Worm (Caenorhabditis elegans): ENCODE data around the gene R144.12.

Gene R144.12

ce11 chrIII:5031375-5031836 is 24.6 kb upstream of the R144.12 start:
- peak; percentile 91 for TF ChIP-seq F13C5.2 (tag; optimal IDR thresholded peaks at IDR 0.05)
- TF ChIP-seq pes-1 (GFP tag; IDR thresholded peaks at IDR 0.05): peak; percentile 90
- peak; percentile 97 for TF ChIP-seq aly-1 (tag; optimal IDR thresholded peaks at IDR 0.05)
- peak; percentile 80 for TF ChIP-seq B0310.2 (tag; optimal IDR thresholded peaks at IDR 0.05)
- TF ChIP-seq hmg-4 (GFP tag; optimal IDR thresholded peaks at IDR 0.05): peak; percentile 97
- TF ChIP-seq ceh-13 (GFP tag; optimal IDR thresholded peaks at IDR 0.05): peak; percentile 81
- TF ChIP-seq flt-1 (GFP tag; IDR thresholded peaks at IDR 0.05): peak; percentile 82
- TF ChIP-seq tra-4 (tag; optimal IDR thresholded peaks at IDR 0.05): peak; percentile 83
- peak; percentile 85 for TF ChIP-seq ets-7 (tag; optimal IDR thresholded peaks at IDR 0.05)
- peak; percentile 88 for TF ChIP-seq scrt-1 (GFP tag; IDR thresholded peaks at IDR 0.05)
- TF ChIP-seq hnd-1 (tag; optimal IDR thresholded peaks at IDR 0.05): peak; percentile 65
- peak; percentile 90 for TF ChIP-seq tbx-11 (GFP tag; IDR thresholded peaks at IDR 0.05)
- peak; percentile 90 for TF ChIP-seq tbx-37 (GFP tag; conservative IDR thresholded peaks at IDR 0.05)
- peak; percentile 87 for TF ChIP-seq sea-1 (GFP tag; conservative IDR thresholded peaks at IDR 0.05)
- TF ChIP-seq hmbx-1 (tag; optimal IDR thresholded peaks at IDR 0.05): peak; percentile 69
- peak; percentile 82 for TF ChIP-seq ceh-36 (tag; optimal IDR thresholded peaks at IDR 0.05)

ce11 chrIII:5030629-5031028 is 23.8 kb upstream of the R144.12 start, which contains the start of gene klp-6:
Gene klp-6, plus strand, starts transcription at chrIII:5030929.
- TF ChIP-seq ets-7 (tag; optimal IDR thresholded peaks at IDR 0.05): no peak
- no peak for TF ChIP-seq tbx-37 (GFP tag; conservative IDR thresholded peaks at IDR 0.05)
- TF ChIP-seq ama-1 (optimal IDR thresholded peaks at IDR 0.05): no peak
- TF ChIP-seq ceh-36 (tag; optimal IDR thresholded peaks at IDR 0.05): no peak
- no peak for TF ChIP-seq B0310.2 (tag; optimal IDR thresholded peaks at IDR 0.05)
- no peak for TF ChIP-seq ceh-13 (GFP tag; optimal IDR thresholded peaks at IDR 0.05)
- TF ChIP-seq sea-1 (GFP tag; conservative IDR thresholded peaks at IDR 0.05): no peak
- no peak for TF ChIP-seq F13C5.2 (tag; optimal IDR thresholded peaks at IDR 0.05)
- no peak for TF ChIP-seq pes-1 (GFP tag; IDR thresholded peaks at IDR 0.05)
- no peak for TF ChIP-seq hnd-1 (tag; optimal IDR thresholded peaks at IDR 0.05)
- TF ChIP-seq scrt-1 (GFP tag; IDR thresholded peaks at IDR 0.05): no peak
- TF ChIP-seq aly-1 (tag; optimal IDR thresholded peaks at IDR 0.05): no peak
- TF ChIP-seq tbx-11 (GFP tag; IDR thresholded peaks at IDR 0.05): no peak

- no peak for TF ChIP-seq hmbx-1 (tag; optimal IDR thresholded peaks at IDR 0.05)
- no peak for TF ChIP-seq ceh-36 (tag; optimal IDR thresholded peaks at IDR 0.05)
- no peak for TF ChIP-seq aly-1 (tag; optimal IDR thresholded peaks at IDR 0.05)
- TF ChIP-seq ama-1 (optimal IDR thresholded peaks at IDR 0.05): peak; percentile 27
- peak; percentile 32 for TF ChIP-seq B0310.2 (tag; optimal IDR thresholded peaks at IDR 0.05)
- no peak for TF ChIP-seq tbx-37 (GFP tag; conservative IDR thresholded peaks at IDR 0.05)
- no peak for TF ChIP-seq pes-1 (GFP tag; IDR thresholded peaks at IDR 0.05)
- TF ChIP-seq sea-1 (GFP tag; conservative IDR thresholded peaks at IDR 0.05): 0 out of 2 replicates have a peak, but pooled peaks have one; percentile 16
- TF ChIP-seq tra-4 (tag; optimal IDR thresholded peaks at IDR 0.05): no peak
- no peak for TF ChIP-seq ets-7 (tag; optimal IDR thresholded peaks at IDR 0.05)
- no peak for TF ChIP-seq flt-1 (GFP tag; IDR thresholded peaks at IDR 0.05)
- no peak for TF ChIP-seq scrt-1 (GFP tag; IDR thresholded peaks at IDR 0.05)
These were observed 20.4 kb upstream of the R144.12 start for ce11 chrIII:5027219-5027618.

- TF ChIP-seq scrt-1 (GFP tag; IDR thresholded peaks at IDR 0.05) (no peak), tbx-37 (GFP tag; conservative IDR thresholded peaks at IDR 0.05) (no peak), B0310.2 (tag; optimal IDR thresholded peaks at IDR 0.05) (no peak), ets-7 (tag; optimal IDR thresholded peaks at IDR 0.05) (no peak), hmbx-1 (tag; optimal IDR thresholded peaks at IDR 0.05) (no peak), hmg-4 (GFP tag; optimal IDR thresholded peaks at IDR 0.05) (no peak), aly-1 (tag; optimal IDR thresholded peaks at IDR 0.05) (no peak), ceh-36 (tag; optimal IDR thresholded peaks at IDR 0.05) (no peak), tbx-11 (GFP tag; IDR thresholded peaks at IDR 0.05) (no peak), sea-1 (GFP tag; conservative IDR thresholded peaks at IDR 0.05) (no peak), hnd-1 (tag; optimal IDR thresholded peaks at IDR 0.05) (no peak), tra-4 (tag; optimal IDR thresholded peaks at IDR 0.05) (no peak), pes-1 (GFP tag; IDR thresholded peaks at IDR 0.05) (no peak)
These were observed 19.6 kb upstream of the R144.12 start for ce11 chrIII:5026366-5026765.

- TF ChIP-seq tbx-11 (GFP tag; IDR thresholded peaks at IDR 0.05): no peak
- no peak for TF ChIP-seq tra-4 (tag; optimal IDR thresholded peaks at IDR 0.05)
- no peak for TF ChIP-seq tbx-37 (GFP tag; conservative IDR thresholded peaks at IDR 0.05)
- no peak for TF ChIP-seq B0310.2 (tag; optimal IDR thresholded peaks at IDR 0.05)
- TF ChIP-seq ama-1 (optimal IDR thresholded peaks at IDR 0.05): peak; percentile 62
- TF ChIP-seq aly-1 (tag; optimal IDR thresholded peaks at IDR 0.05): no peak
- no peak for TF ChIP-seq hnd-1 (tag; optimal IDR thresholded peaks at IDR 0.05)
- TF ChIP-seq F13C5.2 (tag; optimal IDR thresholded peaks at IDR 0.05): no peak
- no peak for TF ChIP-seq flt-1 (GFP tag; IDR thresholded peaks at IDR 0.05)
These were observed 18.4 kb upstream of the R144.12 start for ce11 chrIII:5025136-5025629.

- TF ChIP-seq B0310.2 (tag; optimal IDR thresholded peaks at IDR 0.05) (no peak), F13C5.2 (tag; optimal IDR thresholded peaks at IDR 0.05) (no peak), tra-4 (tag; optimal IDR thresholded peaks at IDR 0.05) (peak; percentile 31), flt-1 (GFP tag; IDR thresholded peaks at IDR 0.05) (no peak)
These were observed 17.7 kb upstream of the R144.12 start, which contains the start of gene pcf-11 for ce11 chrIII:5024393-5024964. Gene pcf-11, plus strand, starts transcription at chrIII:5024914.

- no peak for TF ChIP-seq B0310.2 (tag; optimal IDR thresholded peaks at IDR 0.05)
- TF ChIP-seq F13C5.2 (tag; optimal IDR thresholded peaks at IDR 0.05): no peak
- TF ChIP-seq hmbx-1 (tag; optimal IDR thresholded peaks at IDR 0.05): no peak
- no peak for TF ChIP-seq scrt-1 (GFP tag; IDR thresholded peaks at IDR 0.05)
- no peak for TF ChIP-seq ets-7 (tag; optimal IDR thresholded peaks at IDR 0.05)
- no peak for TF ChIP-seq tbx-11 (GFP tag; IDR thresholded peaks at IDR 0.05)
- no peak for TF ChIP-seq ceh-36 (tag; optimal IDR thresholded peaks at IDR 0.05)
- no peak for TF ChIP-seq pes-1 (GFP tag; IDR thresholded peaks at IDR 0.05)
- TF ChIP-seq tbx-37 (GFP tag; conservative IDR thresholded peaks at IDR 0.05): no peak
- no peak for TF ChIP-seq flt-1 (GFP tag; IDR thresholded peaks at IDR 0.05)
- no peak for TF ChIP-seq ama-1 (optimal IDR thresholded peaks at IDR 0.05)
- TF ChIP-seq ceh-13 (GFP tag; optimal IDR thresholded peaks at IDR 0.05): no peak
- no peak for TF ChIP-seq tra-4 (tag; optimal IDR thresholded peaks at IDR 0.05)
- TF ChIP-seq hnd-1 (tag; optimal IDR thresholded peaks at IDR 0.05): no peak
- TF ChIP-seq hmg-4 (GFP tag; optimal IDR thresholded peaks at IDR 0.05): no peak
- TF ChIP-seq sea-1 (GFP tag; conservative IDR thresholded peaks at IDR 0.05): no peak
- no peak for TF ChIP-seq aly-1 (tag; optimal IDR thresholded peaks at IDR 0.05)
These were observed 16.9 kb upstream of the R144.12 start for ce11 chrIII:5023642-5024041.
